Worm (Caenorhabditis elegans): ENCODE measurements around the gene F35D2.2.

F35D2.2 gene

DNA sequence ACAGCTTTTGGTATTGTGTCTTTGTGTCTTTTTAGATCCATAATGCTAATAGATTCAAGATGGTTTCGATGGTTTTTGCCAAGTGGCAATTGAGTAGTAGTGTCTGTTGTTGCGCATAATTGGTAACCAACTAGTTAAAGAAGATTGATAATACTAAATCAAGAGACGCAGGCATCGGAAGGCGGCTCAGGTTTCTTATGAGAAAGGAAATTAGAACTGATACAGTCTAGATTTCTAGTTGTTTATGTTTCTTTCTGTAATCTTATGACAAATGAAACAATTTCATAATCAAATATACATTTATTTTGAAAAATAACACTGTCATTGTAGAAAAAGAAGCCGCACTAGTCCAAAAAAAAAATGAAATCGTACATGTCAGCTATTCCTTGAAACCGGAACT, 20.4 kb upstream of the F35D2.2 start, which contains the start of gene ZK1290.10:
Gene ZK1290.10 (minus strand): TSS at position 101 of the 400 bp plus-strand sequence.
- no peak for TF ChIP-seq drap-1 (GFP tag; optimal IDR thresholded peaks at IDR 0.05)
- no peak for TF ChIP-seq mep-1 (tag; optimal IDR thresholded peaks at IDR 0.05)
- TF ChIP-seq bed-3 (GFP tag; optimal IDR thresholded peaks at IDR 0.05), result no peak
- no peak for TF ChIP-seq ham-2 (GFP tag; optimal IDR thresholded peaks at IDR 0.05)
- TF ChIP-seq nhr-76 (tag; optimal IDR thresholded peaks at IDR 0.05), result no peak

- TF ChIP-seq unc-39 (tag; optimal IDR thresholded peaks at IDR 0.05), result no peak
- TF ChIP-seq lin-32 (GFP tag; optimal IDR thresholded peaks at IDR 0.05), result no peak
- no peak for TF ChIP-seq tbx-8 (GFP tag; optimal IDR thresholded peaks at IDR 0.05)
- no peak for TF ChIP-seq mls-2 (tag; optimal IDR thresholded peaks at IDR 0.05)
- no peak for TF ChIP-seq nhr-12 (tag; optimal IDR thresholded peaks at IDR 0.05)
- TF ChIP-seq cnd-1 (tag; optimal IDR thresholded peaks at IDR 0.05), result no peak
- TF ChIP-seq sem-2 (GFP tag; optimal IDR thresholded peaks at IDR 0.05), result no peak
- no peak for TF ChIP-seq bed-3 (GFP tag; optimal IDR thresholded peaks at IDR 0.05)
- no peak for TF ChIP-seq ceh-43 (GFP tag; optimal IDR thresholded peaks at IDR 0.05)
- TF ChIP-seq pha-4 (tag; optimal IDR thresholded peaks at IDR 0.05), result no peak
- no peak for TF ChIP-seq nhr-2 (tag; optimal IDR thresholded peaks at IDR 0.05)
- no peak for TF ChIP-seq mab-5 (tag; optimal IDR thresholded peaks at IDR 0.05)
- no peak for TF ChIP-seq unc-62 (GFP tag; optimal IDR thresholded peaks at IDR 0.05)
- no peak for TF ChIP-seq elt-3 (tag; optimal IDR thresholded peaks at IDR 0.05)
- no peak for TF ChIP-seq ztf-11 (tag; optimal IDR thresholded peaks at IDR 0.05)
- TF ChIP-seq nhr-28 (tag; optimal IDR thresholded peaks at IDR 0.05), result no peak
- no peak for TF ChIP-seq ham-2 (GFP tag; optimal IDR thresholded peaks at IDR 0.05)
- no peak for TF ChIP-seq ces-1 (GFP tag; optimal IDR thresholded peaks at IDR 0.05)
- TF ChIP-seq blmp-1 (tag; optimal IDR thresholded peaks at IDR 0.05), result no peak
These were observed 19.5 kb upstream of the F35D2.2 start for ce11 chrII:7554716-7555247.

- TF ChIP-seq snpc-4 (tag; optimal IDR thresholded peaks at IDR 0.05), result no peak
- no peak for TF ChIP-seq elt-1 (tag; optimal IDR thresholded peaks at IDR 0.05; ENCODE audit: borderline replicate concordance, insufficient read depth)
- TF ChIP-seq ceh-39 (tag; optimal IDR thresholded peaks at IDR 0.05), result no peak
- TF ChIP-seq ces-1 (GFP tag; optimal IDR thresholded peaks at IDR 0.05), result no peak
- TF ChIP-seq lin-13 (tag; optimal IDR thresholded peaks at IDR 0.05), result no peak
- TF ChIP-seq blmp-1 (tag; optimal IDR thresholded peaks at IDR 0.05), result no peak
- TF ChIP-seq elt-3 (tag; optimal IDR thresholded peaks at IDR 0.05), result no peak
- no peak for TF ChIP-seq mep-1 (tag; optimal IDR thresholded peaks at IDR 0.05)
- TF ChIP-seq mab-5 (tag; optimal IDR thresholded peaks at IDR 0.05), result no peak
- no peak for TF ChIP-seq zip-8 (tag; optimal IDR thresholded peaks at IDR 0.05)
- TF ChIP-seq bed-3 (GFP tag; optimal IDR thresholded peaks at IDR 0.05), result no peak
- no peak for TF ChIP-seq mls-2 (tag; optimal IDR thresholded peaks at IDR 0.05)
- TF ChIP-seq hlh-1 (tag; optimal IDR thresholded peaks at IDR 0.05), result no peak
- no peak for TF ChIP-seq lin-32 (GFP tag; optimal IDR thresholded peaks at IDR 0.05)
- no peak for TF ChIP-seq drap-1 (GFP tag; optimal IDR thresholded peaks at IDR 0.05)
- TF ChIP-seq nhr-76 (tag; optimal IDR thresholded peaks at IDR 0.05), result no peak
- no peak for TF ChIP-seq sptf-1 (tag; optimal IDR thresholded peaks at IDR 0.05)
- no peak for TF ChIP-seq M03D4.4 (tag; optimal IDR thresholded peaks at IDR 0.05)
These were observed 18.8 kb upstream of the F35D2.2 start, which contains the start of gene ZK1290.14 for ce11 chrII:7555454-7555853. ZK1290.14 (minus strand) TSS chrII:7555592.

DNA sequence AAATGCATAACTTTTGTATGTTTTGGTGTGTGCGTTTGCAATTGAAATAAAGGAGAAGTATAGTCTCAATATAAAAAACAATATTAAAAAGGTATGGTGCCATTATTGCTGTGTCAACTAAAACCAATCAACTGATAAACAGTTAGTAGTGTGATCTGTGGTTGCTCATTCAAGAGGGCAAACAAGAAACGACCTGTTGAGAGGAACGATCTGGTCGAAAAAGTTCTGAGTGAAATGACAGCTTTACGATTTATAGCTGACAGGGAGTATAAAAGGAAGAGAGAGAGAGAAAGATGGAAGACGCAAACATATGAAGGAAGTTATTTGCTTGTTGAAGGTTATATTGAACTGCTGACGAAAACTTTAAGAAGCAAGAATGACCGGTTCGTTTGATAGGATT, 16.3 kb upstream of the F35D2.2 start:
- TF ChIP-seq cnd-1 (tag; optimal IDR thresholded peaks at IDR 0.05) (no peak), zip-8 (tag; optimal IDR thresholded peaks at IDR 0.05) (no peak), bed-3 (GFP tag; optimal IDR thresholded peaks at IDR 0.05) (no peak)

DNA sequence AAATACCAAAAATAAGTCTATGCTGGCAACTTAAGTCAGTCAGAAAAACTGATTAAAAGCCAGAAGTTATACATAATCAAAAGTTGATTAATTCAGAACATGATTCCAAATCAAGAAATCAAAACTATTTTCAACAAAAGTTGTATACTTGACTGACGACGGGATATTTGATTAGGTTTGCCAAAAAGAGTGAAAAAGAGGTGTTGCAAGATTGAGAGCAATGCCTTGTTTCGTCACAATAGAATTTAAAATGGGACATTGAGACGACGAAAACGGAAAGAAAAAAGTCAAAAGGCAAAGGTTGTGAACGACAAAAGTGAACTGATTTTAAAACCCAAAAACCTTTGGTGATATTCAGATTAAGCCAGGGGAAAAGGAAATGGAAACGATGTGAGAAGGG, 15.4 kb upstream of the F35D2.2 start:
- TF ChIP-seq mls-2 (tag; optimal IDR thresholded peaks at IDR 0.05) (no peak), nhr-28 (tag; optimal IDR thresholded peaks at IDR 0.05) (no peak), nhr-76 (tag; optimal IDR thresholded peaks at IDR 0.05) (no peak), lsy-2 (tag; optimal IDR thresholded peaks at IDR 0.05) (no peak), hlh-1 (tag; optimal IDR thresholded peaks at IDR 0.05) (no peak), unc-39 (tag; optimal IDR thresholded peaks at IDR 0.05) (no peak), blmp-1 (tag; optimal IDR thresholded peaks at IDR 0.05) (no peak), pha-4 (tag; optimal IDR thresholded peaks at IDR 0.05) (no peak), mep-1 (tag; optimal IDR thresholded peaks at IDR 0.05) (no peak), elt-3 (tag; optimal IDR thresholded peaks at IDR 0.05) (no peak), ceh-43 (GFP tag; optimal IDR thresholded peaks at IDR 0.05) (no peak), ceh-39 (tag; optimal IDR thresholded peaks at IDR 0.05) (no peak), ces-1 (GFP tag; optimal IDR thresholded peaks at IDR 0.05) (no peak), zip-8 (tag; optimal IDR thresholded peaks at IDR 0.05) (no peak), flh-1 (GFP tag; optimal IDR thresholded peaks at IDR 0.05) (no peak), ham-2 (GFP tag; optimal IDR thresholded peaks at IDR 0.05) (no peak), ztf-11 (tag; optimal IDR thresholded peaks at IDR 0.05) (no peak), nhr-12 (tag; optimal IDR thresholded peaks at IDR 0.05) (no peak), bed-3 (GFP tag; optimal IDR thresholded peaks at IDR 0.05) (no peak)

All from whole organism, mixed stage, embryonic.